Worm (Caenorhabditis elegans) whole organism, L4/young adult: Measurements from ENCODE around the gene C06E4.2.

Experiments used
- W03F9.2 ChIP-seq: fragments of 150-350 bp; optimal IDR thresholded peaks from 2 replicates; lab custom pipeline; 2014; ENCODE audit warnings: missing biosample characterization, missing genetic modification characterization
- dao-5 ChIP-seq: sonication (generic microtip); optimal IDR thresholded peaks from 2 replicates; lab custom pipeline; 2016; ENCODE audit warnings: missing genotype, missing genetic modification characterization, moderate library complexity, missing compliant biosample characterization
- him-1 ChIP-seq: sonication (generic microtip); optimal IDR thresholded peaks from 2 replicates; lab custom pipeline; 2016; ENCODE audit warnings: missing genotype, missing genetic modification reagents, missing genetic modification characterization, missing compliant biosample characterization

DNA sequence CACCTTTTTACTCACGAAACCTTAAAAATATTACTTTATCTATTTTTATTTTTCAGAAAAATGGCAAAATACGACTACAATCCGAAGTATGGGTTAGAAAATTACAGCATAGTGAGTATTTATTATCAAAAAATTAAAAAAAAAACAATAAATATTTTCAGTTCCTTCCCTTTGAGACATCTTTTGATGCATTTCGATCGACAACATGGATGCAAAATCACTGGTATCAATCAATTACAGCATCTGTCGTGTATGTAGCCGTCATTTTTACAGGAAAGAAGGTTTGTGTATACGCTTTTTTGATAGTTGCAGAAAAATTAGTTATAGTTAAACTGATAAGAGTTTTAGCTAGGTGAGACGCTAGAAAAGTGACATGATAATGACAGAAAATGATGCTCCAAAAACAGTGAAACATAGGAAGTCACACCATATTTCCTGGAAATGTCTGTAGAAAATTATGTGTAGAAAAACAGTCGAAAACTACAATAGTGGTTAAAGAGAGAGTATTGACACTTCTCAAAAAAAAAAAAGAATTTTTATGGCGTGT, 39.0 kb upstream of the C06E4.2 start, which contains the start of gene elo-3:
- TF ChIP-seq W03F9.2 (no peak), him-1 (tag; lab: Kevin White, UChicago) (no peak), dao-5 (no peak)
